Worm (Caenorhabditis elegans) whole organism, L4/young adult: ENCODE results near the gene F25D1.5.
A peak's percentile ranks its signal among the peaks of the same experiment; 100 is the strongest.

Experiments
- W03F9.2 ChIP-seq: fragments of 150-350 bp; optimal IDR thresholded peaks from 2 replicates; lab custom pipeline; 2014; ENCODE audit warnings: missing biosample characterization, missing genetic modification characterization
- dao-5 ChIP-seq: sonication (generic microtip); optimal IDR thresholded peaks from 2 replicates; lab custom pipeline; 2016; ENCODE audit warnings: missing genotype, missing genetic modification characterization, moderate library complexity, missing compliant biosample characterization
- him-1 ChIP-seq: sonication (generic microtip); optimal IDR thresholded peaks from 2 replicates; lab custom pipeline; 2016; ENCODE audit warnings: missing genotype, missing genetic modification reagents, missing genetic modification characterization, missing compliant biosample characterization

Gene F25D1.5

DNA sequence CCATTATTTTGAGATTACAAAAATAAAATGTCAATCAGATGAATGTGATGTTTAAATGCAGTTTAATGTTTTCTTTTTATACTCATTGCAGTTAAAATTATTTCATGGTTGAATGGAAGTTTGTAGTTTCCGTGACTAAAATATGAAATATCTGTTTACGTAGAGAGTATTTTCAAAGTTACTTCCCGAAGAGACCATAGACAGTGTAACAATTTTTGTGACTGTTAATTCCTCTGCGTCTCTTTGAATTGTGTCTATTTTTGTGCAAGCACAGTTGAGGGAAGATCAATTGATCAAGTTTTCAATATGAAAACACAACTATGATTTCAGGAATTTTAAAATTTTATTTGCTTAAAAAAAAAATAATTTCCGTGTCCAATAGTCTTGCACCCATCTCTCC, at the start of gene F25D1.5:
F25D1.5 (minus strand) TSS at position 35 of the 400 bp plus-strand sequence.
- TF ChIP-seq W03F9.2 (no peak), him-1 (tag; lab: Kevin White, UChicago) (no peak), dao-5 (tag; lab: Kevin White, UChicago) (no peak)

ce11 chrV:10594810-10595209, 48.2 kb upstream of the F25D1.5 start, which contains the start of gene T21C9.11:
Gene T21C9.11 (minus strand): TSS chrV:10594910.
- TF ChIP-seq W03F9.2 (no peak), him-1 (tag; lab: Kevin White, UChicago) (no peak), dao-5 (tag; lab: Kevin White, UChicago) (no peak)

DNA sequence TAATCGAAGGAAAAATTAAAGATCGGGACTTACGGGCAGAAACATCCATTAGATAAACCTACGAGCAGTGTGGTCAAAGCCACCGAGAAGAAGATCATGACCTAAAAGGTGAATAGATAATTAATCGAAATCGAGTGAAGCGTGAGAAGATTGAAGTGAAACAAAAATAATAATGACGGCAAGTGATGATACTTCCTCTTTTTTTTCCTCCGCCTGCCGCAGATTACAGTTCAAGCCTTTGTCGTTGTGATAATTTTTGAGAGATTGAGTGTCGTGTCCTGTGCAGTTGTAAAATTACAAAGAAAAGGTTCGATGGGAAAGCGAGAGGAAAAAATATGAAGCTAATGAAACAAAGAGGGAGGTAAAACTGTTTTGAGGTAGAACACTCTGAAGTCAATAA, 45.9 kb upstream of the F25D1.5 start, which contains the start of gene T21C9.9:
T21C9.9 (minus strand) TSS at position 101 of the 400 bp plus-strand sequence.
- TF ChIP-seq dao-5 (tag; lab: Kevin White, UChicago) (no peak), W03F9.2 (no peak), him-1 (tag; lab: Kevin White, UChicago) (no peak)

ce11 chrV:10589774-10590528, 43.4 kb upstream of the F25D1.5 start, which contains the start of gene ttr-23:
Gene ttr-23 (minus strand): TSS chrV:10589860.
- TF ChIP-seq him-1 (tag; lab: Kevin White, UChicago) (no peak), W03F9.2 (no peak), dao-5 (tag; lab: Kevin White, UChicago) (no peak)

- TF ChIP-seq him-1 (tag; lab: Kevin White, UChicago) (no peak), dao-5 (tag; lab: Kevin White, UChicago) (no peak), W03F9.2 (no peak)
Measured at ce11 chrV:10588694-10589093, 42.1 kb upstream of the F25D1.5 start, which contains the start of gene srg-32. Gene srg-32 (minus strand): TSS chrV:10588794.

- TF ChIP-seq dao-5 (tag; lab: Kevin White, UChicago) (no peak), him-1 (tag; lab: Kevin White, UChicago) (no peak), W03F9.2 (no peak)
Measured at ce11 chrV:10581837-10582300, 35.3 kb upstream of the F25D1.5 start, which contains the start of gene T21C9.6. Gene T21C9.6 (plus strand): TSS chrV:10581887.

- TF ChIP-seq dao-5 (tag; lab: Kevin White, UChicago): no peak
- TF ChIP-seq W03F9.2: no peak
- TF ChIP-seq him-1 (tag; lab: Kevin White, UChicago): no peak
Measured at ce11 chrV:10580638-10581037, 34.1 kb upstream of the F25D1.5 start.

- no peak for TF ChIP-seq him-1 (tag; lab: Kevin White, UChicago)
- TF ChIP-seq W03F9.2: peak; percentile 76
- no peak for TF ChIP-seq dao-5 (tag; lab: Kevin White, UChicago)
Measured at ce11 chrV:10578938-10579337, 32.4 kb upstream of the F25D1.5 start, which contains the start of the genes erh-1 and lpd-9. Gene erh-1 (minus strand): TSS chrV:10579141. Gene lpd-9 (plus strand): TSS chrV:10579305.

ce11 chrV:10578226-10578625, 31.6 kb upstream of the F25D1.5 start, which contains the start of gene mics-1:
Gene mics-1 (minus strand): TSS chrV:10578326.
- TF ChIP-seq dao-5 (tag; lab: Kevin White, UChicago): no peak
- TF ChIP-seq him-1 (tag; lab: Kevin White, UChicago): no peak
- no peak for TF ChIP-seq W03F9.2

DNA sequence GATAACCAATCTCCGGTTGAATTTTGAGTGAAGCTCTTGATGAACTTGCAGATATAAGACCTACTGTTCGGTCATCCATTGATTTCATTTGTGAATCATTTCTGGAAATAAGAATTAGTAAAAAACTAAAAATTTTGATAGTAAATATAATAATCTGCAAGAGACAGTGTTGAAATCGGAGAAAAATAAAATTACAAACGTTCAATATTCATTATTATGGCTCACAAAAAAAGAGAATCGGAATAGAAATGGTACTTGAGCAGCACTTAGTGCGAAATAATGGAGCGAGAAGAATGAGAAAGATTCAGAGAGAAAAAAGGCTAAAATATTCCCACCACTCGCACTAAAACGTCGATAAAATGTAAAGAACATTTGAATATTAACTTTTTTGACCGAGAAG, 29.7 kb upstream of the F25D1.5 start, which contains the start of gene vps-54:
vps-54 (minus strand) TSS at position 101 of the 400 bp plus-strand sequence.
- TF ChIP-seq him-1 (tag; lab: Kevin White, UChicago): no peak
- TF ChIP-seq dao-5 (tag; lab: Kevin White, UChicago): no peak
- no peak for TF ChIP-seq W03F9.2

DNA sequence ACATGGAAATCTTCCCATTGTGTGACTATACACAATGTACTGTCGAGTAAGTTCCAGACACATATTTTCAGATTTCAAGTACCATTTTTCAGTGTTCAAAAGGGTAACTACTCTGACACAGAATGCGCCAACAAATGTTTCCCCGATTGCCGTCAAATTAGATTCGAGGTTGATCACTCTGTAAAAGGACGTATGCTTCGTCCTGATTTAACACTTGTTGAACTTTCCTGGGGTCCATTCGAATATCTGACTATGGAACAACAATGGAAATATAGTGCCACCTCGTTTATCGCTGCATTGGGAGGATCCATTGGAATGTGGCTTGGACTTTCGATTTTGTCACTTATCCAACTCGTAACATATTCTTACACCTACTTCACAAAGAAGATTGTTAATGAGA, 27.6 kb upstream of the F25D1.5 start:
- no peak for TF ChIP-seq W03F9.2
- TF ChIP-seq dao-5 (tag; lab: Kevin White, UChicago): no peak
- TF ChIP-seq him-1 (tag; lab: Kevin White, UChicago): no peak

- TF ChIP-seq dao-5 (tag; lab: Kevin White, UChicago): no peak
- TF ChIP-seq him-1 (tag; lab: Kevin White, UChicago): no peak
- no peak for TF ChIP-seq W03F9.2
Measured at ce11 chrV:10572614-10573013, 26.0 kb upstream of the F25D1.5 start, which contains the start of gene del-6. Gene del-6 (plus strand): TSS chrV:10572914.

DNA sequence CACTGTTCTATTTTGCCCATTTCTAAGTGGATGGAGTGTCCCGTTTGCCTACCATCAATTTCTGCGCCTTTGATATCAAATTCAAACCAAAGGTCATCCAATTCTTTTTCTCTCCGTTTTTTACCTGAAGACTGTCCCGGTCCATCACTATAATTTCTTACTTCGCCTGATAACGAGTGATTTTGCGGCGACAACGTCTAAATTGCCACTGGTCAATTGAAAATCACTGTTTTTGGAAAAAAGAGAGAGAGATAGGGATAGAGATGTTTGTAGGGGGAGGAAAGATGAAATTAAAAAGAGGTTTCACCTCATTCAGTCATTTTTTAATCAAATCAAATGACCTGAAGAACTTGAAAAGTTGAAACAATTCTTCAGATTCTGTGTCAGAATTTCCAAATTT, 24.9 kb upstream of the F25D1.5 start:
- TF ChIP-seq W03F9.2: no peak
- no peak for TF ChIP-seq him-1 (tag; lab: Kevin White, UChicago)
- no peak for TF ChIP-seq dao-5 (tag; lab: Kevin White, UChicago)

DNA sequence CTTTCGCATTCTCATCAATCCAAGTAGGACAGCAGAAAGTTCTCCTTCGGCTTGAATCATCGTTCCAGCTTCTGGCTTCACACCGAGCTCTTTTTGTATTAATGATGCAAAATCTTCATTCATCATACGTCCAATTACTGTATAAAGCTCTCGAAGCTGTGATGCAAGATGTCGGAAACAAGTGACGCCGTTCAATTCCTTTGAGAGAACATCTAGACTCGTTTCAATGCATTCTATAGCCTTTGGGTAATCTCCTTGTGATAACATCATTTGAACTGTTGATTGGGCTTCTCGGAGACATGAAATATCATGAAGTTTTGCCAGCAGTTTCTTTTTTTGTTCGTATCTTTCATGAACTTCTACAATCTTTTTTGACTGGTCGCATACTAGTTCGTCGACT, 21.9 kb upstream of the F25D1.5 start:
- TF ChIP-seq W03F9.2 (no peak), him-1 (tag; lab: Kevin White, UChicago) (no peak), dao-5 (tag; lab: Kevin White, UChicago) (no peak)
